Worm (Caenorhabditis elegans) whole organism, young adult: ENCODE data around the gene npax-1.
A peak's percentile ranks its signal among the peaks of the same experiment; 100 is the strongest.

Source experiments
- B0336.3 ChIP-seq: fragments of 200-800 bp; sonication (Bioruptor generic); IDR thresholded peaks from 2 replicates; pipeline ENCODE4 v1.3.6; 2022; ENCODE audit warnings: missing genetic modification characterization, missing compliant biosample characterization
- C06A6.2 ChIP-seq: fragments of 200-800 bp; sonication (Bioruptor generic); conservative IDR thresholded peaks from 2 replicates; pipeline ENCODE4 v1.3.6; 2022; ENCODE audit warnings: missing genetic modification characterization, missing compliant biosample characterization
- F10E7.11 ChIP-seq: sonication (generic microtip); optimal IDR thresholded peaks from 2 replicates; lab custom pipeline; 2017; ENCODE audit warnings: mild to moderate bottlenecking, missing genetic modification characterization, moderate library complexity, missing compliant biosample characterization
- F52B5.7 ChIP-seq: sonication (generic microtip); optimal IDR thresholded peaks from 2 replicates; lab custom pipeline; 2016; ENCODE audit warnings: mild to moderate bottlenecking, missing genetic modification characterization, missing compliant biosample characterization
- T26A5.8 ChIP-seq: sonication (generic microtip); optimal IDR thresholded peaks from 2 replicates; lab custom pipeline; 2016; ENCODE audit warnings: missing genetic modification characterization, missing compliant biosample characterization
- Y56A3A.18 ChIP-seq: fragments of 200-800 bp; sonication (Bioruptor generic); IDR thresholded peaks from 2 replicates; pipeline ENCODE4 v1.3.6; 2022; ENCODE audit warnings: missing genetic modification reagents, missing genetic modification characterization, missing compliant biosample characterization
- Y79H2A.3 ChIP-seq: fragments of 200-800 bp; sonication (Bioruptor generic); conservative IDR thresholded peaks from 2 replicates; pipeline ENCODE4 v1.3.6; 2022; ENCODE audit warnings: missing genetic modification reagents, missing genetic modification characterization, missing compliant biosample characterization
- ZK185.1 ChIP-seq: sonication (generic microtip); optimal IDR thresholded peaks from 2 replicates; lab custom pipeline; 2016; ENCODE audit warnings: mild to moderate bottlenecking, missing genetic modification characterization, missing compliant biosample characterization; ENCODE audit not compliant: poor library complexity, severe bottlenecking
- ama-1 ChIP-seq, 3 experiments: fragments of 150-350 bp in 1 of 3; sonication (generic microtip) in 2 of 3; optimal IDR thresholded peaks; 2 replicates each; lab custom pipeline; 2014 to 2018; ENCODE audit warnings: missing biosample characterization in 2 of 3, missing genetic modification characterization in 2 of 3, missing genetic modification reagents in 2 of 3
- aptf-2 ChIP-seq: fragments of 200-800 bp; sonication (Bioruptor generic); conservative IDR thresholded peaks from 2 replicates; pipeline ENCODE4 v1.3.6; 2022; ENCODE audit warnings: missing genetic modification reagents, missing genetic modification characterization, missing compliant biosample characterization
- atf-7 ChIP-seq: sonication (generic microtip); optimal IDR thresholded peaks from 2 replicates; lab custom pipeline; 2017; ENCODE audit warnings: mild to moderate bottlenecking, missing genetic modification characterization, missing compliant biosample characterization
- attf-6 ChIP-seq: fragments of 200-800 bp; sonication (Bioruptor generic); IDR thresholded peaks from 2 replicates; pipeline ENCODE4 v1.3.6; 2022; ENCODE audit warnings: missing genetic modification reagents, missing genetic modification characterization, missing compliant biosample characterization
- bed-1 ChIP-seq: fragments of 200-800 bp; sonication (Bioruptor generic); IDR thresholded peaks from 2 replicates; pipeline ENCODE4 v1.3.6; 2022; ENCODE audit warnings: missing genetic modification reagents, missing genetic modification characterization, missing compliant biosample characterization
- ccch-3 ChIP-seq: fragments of 200-800 bp; sonication (Bioruptor generic); optimal IDR thresholded peaks from 2 replicates; lab custom pipeline; 2018; ENCODE audit warnings: mild to moderate bottlenecking, missing genetic modification characterization, missing compliant biosample characterization
- cebp-1 ChIP-seq, 2 experiments: fragments of 200-800 bp in 1 of 2; sonication (Bioruptor generic) in 1 of 2; sonication (generic microtip) in 1 of 2; IDR thresholded peaks in 1 of 2; optimal IDR thresholded peaks in 1 of 2; 2 replicates each; pipeline versions ENCODE4 v1.3.6 to Lab custom; 2017 to 2022; ENCODE audit warnings: missing compliant biosample characterization in 2 of 2, missing genetic modification characterization in 2 of 2, mild to moderate bottlenecking in 1 of 2, missing genetic modification reagents in 1 of 2, moderate library complexity in 1 of 2
- ceh-27 ChIP-seq: fragments of 200-800 bp; sonication (Bioruptor generic); optimal IDR thresholded peaks from 2 replicates; lab custom pipeline; 2018; ENCODE audit warnings: mild to moderate bottlenecking, missing genetic modification characterization, moderate library complexity, missing compliant biosample characterization
- ceh-40 ChIP-seq: fragments of 200-800 bp; sonication (Bioruptor generic); IDR thresholded peaks from 2 replicates; pipeline ENCODE4 v1.3.6; 2022; ENCODE audit warnings: missing genetic modification characterization, missing compliant biosample characterization
- dox-1 ChIP-seq: fragments of 200-800 bp; sonication (Bioruptor generic); IDR thresholded peaks from 2 replicates; pipeline ENCODE4 v1.3.6; 2022; ENCODE audit warnings: missing genetic modification reagents, missing genetic modification characterization, missing compliant biosample characterization
- ekl-4 ChIP-seq: fragments of 200-800 bp; sonication (Bioruptor generic); IDR thresholded peaks from 2 replicates; pipeline ENCODE4 v1.3.6; 2022; ENCODE audit warnings: missing genetic modification reagents, missing genetic modification characterization, missing compliant biosample characterization
- ets-4 ChIP-seq: fragments of 200-800 bp; sonication (Bioruptor generic); optimal IDR thresholded peaks from 2 replicates; lab custom pipeline; 2018; ENCODE audit warnings: mild to moderate bottlenecking, missing genetic modification characterization, missing compliant biosample characterization
- gei-17 ChIP-seq: fragments of 200-800 bp; sonication (Bioruptor generic); optimal IDR thresholded peaks from 2 replicates; lab custom pipeline; 2018; ENCODE audit warnings: mild to moderate bottlenecking, missing genetic modification characterization, missing compliant biosample characterization
- hlh-26 ChIP-seq: fragments of 200-800 bp; sonication (Bioruptor generic); conservative IDR thresholded peaks from 2 replicates; pipeline ENCODE4 v1.3.6; 2022; ENCODE audit warnings: missing genetic modification reagents, missing genetic modification characterization, missing compliant biosample characterization
- lag-1 ChIP-seq: fragments of 200-800 bp; sonication (Bioruptor generic); IDR thresholded peaks from 2 replicates; pipeline ENCODE4 v1.3.6; 2022; ENCODE audit warnings: missing genetic modification reagents, missing genetic modification characterization, missing compliant biosample characterization
- lsy-27 ChIP-seq: sonication (generic microtip); optimal IDR thresholded peaks from 2 replicates; lab custom pipeline; 2017; ENCODE audit warnings: missing genetic modification characterization, mild to moderate bottlenecking, missing compliant biosample characterization, antibody characterized with exemption, missing genotype, borderline replicate concordance; ENCODE audit not compliant: insufficient read depth
- madf-3 ChIP-seq: fragments of 200-800 bp; sonication (Bioruptor generic); IDR thresholded peaks from 2 replicates; pipeline ENCODE4 v1.3.6; 2022; ENCODE audit warnings: missing genetic modification reagents, missing genetic modification characterization, missing compliant biosample characterization
- madf-6 ChIP-seq: fragments of 200-800 bp; sonication (Bioruptor generic); IDR thresholded peaks from 2 replicates; pipeline ENCODE4 v1.3.6; 2022; ENCODE audit warnings: missing genetic modification reagents, missing genetic modification characterization, missing compliant biosample characterization
- madf-8 ChIP-seq: fragments of 200-800 bp; sonication (Bioruptor generic); conservative IDR thresholded peaks from 2 replicates; pipeline ENCODE4 v1.3.6; 2022; ENCODE audit warnings: missing genetic modification reagents, missing genetic modification characterization, missing compliant biosample characterization
- mes-4 ChIP-seq: sonication (generic microtip); optimal IDR thresholded peaks from 2 replicates; lab custom pipeline; 2016; ENCODE audit warnings: missing genotype, missing genetic modification characterization, missing compliant biosample characterization
- mxl-1 ChIP-seq: sonication (generic microtip); optimal IDR thresholded peaks from 2 replicates; lab custom pipeline; 2016; ENCODE audit warnings: missing genetic modification characterization, missing compliant biosample characterization
- nfya-2 ChIP-seq: fragments of 200-800 bp; sonication (Bioruptor generic); IDR thresholded peaks from 2 replicates; pipeline ENCODE4 v1.3.6; 2022; ENCODE audit warnings: missing genetic modification reagents, missing genetic modification characterization, missing compliant biosample characterization
- nhr-27 ChIP-seq: fragments of 200-800 bp; sonication (Bioruptor generic); optimal IDR thresholded peaks from 2 replicates; lab custom pipeline; 2018; ENCODE audit warnings: mild to moderate bottlenecking, missing genetic modification characterization, moderate library complexity, missing compliant biosample characterization
- nhr-80 ChIP-seq: sonication (generic microtip); optimal IDR thresholded peaks from 2 replicates; lab custom pipeline; 2016; ENCODE audit warnings: missing genetic modification characterization, missing compliant biosample characterization
- nhr-90 ChIP-seq: sonication (generic microtip); optimal IDR thresholded peaks from 2 replicates; lab custom pipeline; 2016; ENCODE audit warnings: missing genotype, mild to moderate bottlenecking, missing genetic modification characterization, missing compliant biosample characterization
- repo-1 ChIP-seq: sonication (generic microtip); optimal IDR thresholded peaks from 2 replicates; lab custom pipeline; 2017; ENCODE audit warnings: mild to moderate bottlenecking, missing genetic modification characterization, missing compliant biosample characterization
- snpc-1.1 ChIP-seq: sonication (generic microtip); optimal IDR thresholded peaks from 2 replicates; lab custom pipeline; 2017; ENCODE audit warnings: missing genetic modification characterization, mild to moderate bottlenecking, missing compliant biosample characterization, antibody characterized with exemption, moderate library complexity, missing genotype, missing genetic modification reagents; ENCODE audit not compliant: insufficient read depth
- snpc-1.3 ChIP-seq: sonication (generic microtip); optimal IDR thresholded peaks from 2 replicates; lab custom pipeline; 2017; ENCODE audit warnings: missing genetic modification characterization, mild to moderate bottlenecking, missing compliant biosample characterization, antibody characterized with exemption, moderate library complexity, missing genotype, missing genetic modification reagents; ENCODE audit not compliant: insufficient read depth
- somi-1 ChIP-seq: fragments of 200-800 bp; sonication (Bioruptor generic); optimal IDR thresholded peaks from 2 replicates; lab custom pipeline; 2018; ENCODE audit warnings: mild to moderate bottlenecking, missing genetic modification characterization, missing compliant biosample characterization
- sptf-2 ChIP-seq: fragments of 200-800 bp; sonication (Bioruptor generic); optimal IDR thresholded peaks from 2 replicates; lab custom pipeline; 2018; ENCODE audit warnings: mild to moderate bottlenecking, missing genetic modification characterization, missing compliant biosample characterization
- tlf-1 ChIP-seq: fragments of 200-800 bp; sonication (Bioruptor generic); optimal IDR thresholded peaks from 2 replicates; lab custom pipeline; 2018; ENCODE audit warnings: mild to moderate bottlenecking, missing genetic modification characterization, missing compliant biosample characterization
- unc-130 ChIP-seq: sonication (generic microtip); optimal IDR thresholded peaks from 2 replicates; lab custom pipeline; 2016; ENCODE audit warnings: missing genetic modification reagents, missing genetic modification characterization, missing compliant biosample characterization
- unc-62 ChIP-seq: fragments of 150-350 bp; optimal IDR thresholded peaks from 2 replicates; lab custom pipeline; 2014; ENCODE audit warnings: missing biosample characterization, missing genetic modification reagents, missing genetic modification characterization
- zfh-2 ChIP-seq: fragments of 200-800 bp; sonication (Bioruptor generic); conservative IDR thresholded peaks from 2 replicates; pipeline ENCODE4 v1.3.6; 2022; ENCODE audit warnings: missing genetic modification reagents, missing genetic modification characterization, missing compliant biosample characterization
- ztf-22 ChIP-seq: fragments of 200-800 bp; sonication (Bioruptor generic); optimal IDR thresholded peaks from 2 replicates; lab custom pipeline; 2018; ENCODE audit warnings: mild to moderate bottlenecking, missing genetic modification characterization, moderate library complexity, missing compliant biosample characterization
- ztf-26 ChIP-seq: sonication (generic microtip); optimal IDR thresholded peaks from 2 replicates; lab custom pipeline; 2017; ENCODE audit warnings: missing genetic modification characterization, missing compliant biosample characterization

Gene npax-1

ce11 chrII:7289923-7290476 lies 41.1 kb downstream of the npax-1 start, which contains the start of gene C30G12.2 (continued):
- TF ChIP-seq ztf-26 (tag; lab: Kevin White, UChicago) (no peak), C06A6.2 (GFP tag; lab: Robert Waterston, UW) (no peak), gei-17 (no peak), ccch-3 (GFP tag; lab: Kevin White, UChicago) (no peak), unc-62 (GFP tag; lab: Kevin White, UChicago) (peak; percentile 96), nhr-80 (tag; lab: Kevin White, UChicago) (peak; percentile 93), madf-6 (GFP tag; lab: Robert Waterston, UW) (no peak), B0336.3 (no peak), mxl-1 (tag; lab: Kevin White, UChicago) (no peak), repo-1 (tag; lab: Kevin White, UChicago) (no peak), F10E7.11 (tag; lab: Kevin White, UChicago) (no peak), hlh-26 (GFP tag; lab: Robert Waterston, UW) (no peak)

ce11 chrII:7287709-7288108 lies 43.4 kb downstream of the npax-1 start:
- TF ChIP-seq repo-1 (tag; lab: Kevin White, UChicago) (no peak), madf-8 (GFP tag; lab: Robert Waterston, UW) (no peak), unc-130 (no peak), zfh-2 (no peak), cebp-1 (GFP tag; IDR thresholded peaks at IDR 0.05; lab: Robert Waterston, UW) (peak; percentile 84), cebp-1 (tag; optimal IDR thresholded peaks at IDR 0.05; lab: Kevin White, UChicago) (peak; percentile 90), snpc-1.1 (tag; lab: Kevin White, UChicago) (no peak), nhr-90 (no peak), Y56A3A.18 (no peak), dox-1 (GFP tag; lab: Robert Waterston, UW) (no peak), Y79H2A.3 (GFP tag; lab: Robert Waterston, UW) (no peak), nfya-2 (GFP tag; lab: Robert Waterston, UW) (no peak), hlh-26 (GFP tag; lab: Robert Waterston, UW) (no peak), ztf-26 (tag; lab: Kevin White, UChicago) (peak; percentile 4), somi-1 (GFP tag; lab: Kevin White, UChicago) (peak; percentile 12), snpc-1.3 (tag; lab: Kevin White, UChicago) (no peak), unc-62 (GFP tag; lab: Kevin White, UChicago) (peak; percentile 87), ekl-4 (GFP tag; lab: Robert Waterston, UW) (no peak), aptf-2 (no peak), nhr-27 (tag; lab: Kevin White, UChicago) (no peak), mxl-1 (tag; lab: Kevin White, UChicago) (no peak), ZK185.1 (tag; lab: Kevin White, UChicago) (no peak), attf-6 (GFP tag; lab: Robert Waterston, UW) (no peak)

- peak; percentile 7 for TF ChIP-seq atf-7 (tag; lab: Kevin White, UChicago)
- TF ChIP-seq mes-4, result no peak
- no peak for TF ChIP-seq F52B5.7
- no peak for TF ChIP-seq lag-1
- no peak for TF ChIP-seq ceh-40
- TF ChIP-seq ztf-22 (GFP tag; lab: Kevin White, UChicago), result peak; percentile 44
- TF ChIP-seq tlf-1, result no peak
- peak; percentile 57 for TF ChIP-seq nhr-80 (tag; lab: Kevin White, UChicago)
- no peak for TF ChIP-seq aptf-2
- no peak for TF ChIP-seq ets-4 (GFP tag; lab: Kevin White, UChicago)
- no peak for TF ChIP-seq bed-1 (GFP tag; lab: Robert Waterston, UW)
- no peak for TF ChIP-seq Y79H2A.3 (GFP tag; lab: Robert Waterston, UW)
- TF ChIP-seq ceh-27 (GFP tag; lab: Kevin White, UChicago), result no peak
- no peak for TF ChIP-seq lsy-27 (tag; lab: Kevin White, UChicago)
- TF ChIP-seq dox-1 (GFP tag; lab: Robert Waterston, UW), result 0 out of 2 replicates have a peak, but pooled peaks have one; percentile 28
- TF ChIP-seq ama-1 (optimal IDR thresholded peaks at IDR 0.05; lab: Kevin White, UChicago), result no peak
- no peak for TF ChIP-seq ama-1 (GFP tag; optimal IDR thresholded peaks at IDR 0.05; lab: Kevin White, UChicago)
- TF ChIP-seq C06A6.2 (GFP tag; lab: Robert Waterston, UW), result no peak
- no peak for TF ChIP-seq sptf-2 (GFP tag; lab: Kevin White, UChicago)
- TF ChIP-seq madf-3 (GFP tag; lab: Robert Waterston, UW), result no peak
- TF ChIP-seq T26A5.8 (tag; lab: Kevin White, UChicago), result no peak
Observed at ce11 chrII:7287140-7287539, 44.0 kb downstream of the npax-1 start.
